Worm (Caenorhabditis elegans) whole organism, L2 larva: ENCODE data around the gene R07B1.11.

Source experiments
- ama-1 ChIP-seq: fragments of 150-350 bp; optimal IDR thresholded peaks from 2 replicates; lab custom pipeline; 2018; ENCODE audit warnings: inconsistent platforms
- nhr-12 ChIP-seq: fragments of 150-350 bp; optimal IDR thresholded peaks from 2 replicates; lab custom pipeline; 2014; ENCODE audit warnings: missing biosample characterization, missing genetic modification characterization

- TF ChIP-seq nhr-12 (tag; lab: Kevin White, UChicago) (no peak), ama-1 (no peak)
These were observed 20.4 kb downstream of the R07B1.11 start, which contains the start of gene R07B1.9 for ce11 chrX:9877117-9877516.
